Worm (Caenorhabditis elegans) whole organism, L1 larva: ENCODE results near the gene ZC239.22.

Experiments used
- C04F5.9 ChIP-seq: sonication (generic microtip); optimal IDR thresholded peaks from 2 replicates; lab custom pipeline; 2016; ENCODE audit warnings: missing genetic modification characterization, missing compliant biosample characterization
- C34B4.2 ChIP-seq: sonication (generic microtip); optimal IDR thresholded peaks from 2 replicates; lab custom pipeline; 2017; ENCODE audit warnings: mild to moderate bottlenecking, missing genetic modification characterization, missing compliant biosample characterization
- aly-2 ChIP-seq: fragments of 150-350 bp; optimal IDR thresholded peaks from 2 replicates; lab custom pipeline; 2014; ENCODE audit warnings: missing biosample characterization, missing genetic modification characterization
- blmp-1 ChIP-seq: fragments of 150-350 bp; optimal IDR thresholded peaks from 2 replicates; lab custom pipeline; 2014; ENCODE audit warnings: missing biosample characterization, missing genetic modification characterization
- dpl-1 ChIP-seq, 3 experiments: fragments of 150-350 bp in 2 of 3; sonication (generic microtip) in 1 of 3; optimal IDR thresholded peaks; 2 replicates each; lab custom pipeline; 2014 to 2017; ENCODE audit warnings: missing biosample characterization in 3 of 3, missing genetic modification characterization in 3 of 3, missing genetic modification reagents in 3 of 3
- efl-1 ChIP-seq, 4 experiments: fragments of 150-350 bp; optimal IDR thresholded peaks in 3 of 4; peaks in 1 of 4; 1 replicate in 1 of 4; 2 replicates in 3 of 4; lab custom pipeline; 2014; ENCODE audit warnings: missing biosample characterization in 2 of 4, missing genetic modification characterization in 2 of 4, missing genetic modification reagents in 2 of 4
- elt-3 ChIP-seq, 6 experiments: fragments of 150-350 bp in 1 of 6; sonication (generic microtip); optimal IDR thresholded peaks; 2 replicates each; lab custom pipeline; 2017 to 2018; ENCODE audit warnings: missing biosample characterization in 6 of 6, missing genetic modification characterization in 6 of 6, inconsistent platforms in 1 of 6
- ets-5 ChIP-seq: fragments of 200-800 bp; sonication (Bioruptor generic); IDR thresholded peaks from 2 replicates; pipeline ENCODE4 v1.3.6; 2022; ENCODE audit warnings: missing genetic modification characterization, missing compliant biosample characterization
- fkh-4 ChIP-seq: sonication (generic microtip); optimal IDR thresholded peaks from 2 replicates; lab custom pipeline; 2016; ENCODE audit warnings: missing compliant biosample characterization, missing genetic modification characterization, borderline replicate concordance
- fkh-8 ChIP-seq: sonication (generic microtip); optimal IDR thresholded peaks from 2 replicates; lab custom pipeline; 2016; ENCODE audit warnings: mild to moderate bottlenecking, missing genetic modification characterization, missing compliant biosample characterization
- fos-1 ChIP-seq: fragments of 150-350 bp; optimal IDR thresholded peaks from 2 replicates; lab custom pipeline; 2014; ENCODE audit warnings: missing biosample characterization, missing genetic modification characterization
- irx-1 ChIP-seq: sonication (generic microtip); optimal IDR thresholded peaks from 2 replicates; lab custom pipeline; 2016; ENCODE audit warnings: missing genetic modification characterization, missing compliant biosample characterization
- isw-1 ChIP-seq: fragments of 200-800 bp; sonication (Bioruptor generic); IDR thresholded peaks from 2 replicates; pipeline ENCODE4 v1.3.6; 2022; ENCODE audit warnings: missing genetic modification characterization, missing compliant biosample characterization
- lin-13 ChIP-seq: fragments of 150-350 bp; optimal IDR thresholded peaks from 2 replicates; lab custom pipeline; 2014; ENCODE audit warnings: missing biosample characterization, missing genetic modification reagents, missing genetic modification characterization
- lin-15B ChIP-seq: fragments of 150-350 bp; sonication (generic microtip); optimal IDR thresholded peaks from 3 replicates; lab custom pipeline; 2014; ENCODE audit warnings: missing biosample characterization, missing genetic modification characterization
- lsy-2 ChIP-seq, 2 experiments: fragments of 150-350 bp; optimal IDR thresholded peaks; 2 replicates each; lab custom pipeline; 2014; ENCODE audit warnings: missing biosample characterization in 2 of 2, missing genetic modification characterization in 2 of 2
- mdl-1 ChIP-seq, 2 experiments: fragments of 150-350 bp; optimal IDR thresholded peaks; 2 replicates each; lab custom pipeline; 2014 to 2017; ENCODE audit warnings: missing biosample characterization in 2 of 2, missing genetic modification characterization in 2 of 2, inconsistent platforms in 1 of 2
- mef-2 ChIP-seq: fragments of 150-350 bp; optimal IDR thresholded peaks from 2 replicates; lab custom pipeline; 2014; ENCODE audit warnings: missing biosample characterization, missing genetic modification characterization
- nhr-19 ChIP-seq: fragments of 200-800 bp; sonication (Bioruptor generic); conservative IDR thresholded peaks from 2 replicates; pipeline ENCODE4 v1.3.6; 2022; ENCODE audit warnings: missing genetic modification characterization, missing compliant biosample characterization
- nhr-237 ChIP-seq: fragments of 150-350 bp; optimal IDR thresholded peaks from 2 replicates; lab custom pipeline; 2014; ENCODE audit warnings: missing biosample characterization, missing genetic modification characterization
- nhr-71 ChIP-seq: sonication (generic microtip); optimal IDR thresholded peaks from 2 replicates; lab custom pipeline; 2016; ENCODE audit warnings: mild to moderate bottlenecking, missing genetic modification characterization, moderate library complexity, missing compliant biosample characterization
- pag-3 ChIP-seq: sonication (generic microtip); optimal IDR thresholded peaks from 2 replicates; lab custom pipeline; 2017; ENCODE audit warnings: missing genetic modification characterization, mild to moderate bottlenecking, missing compliant biosample characterization, antibody characterized with exemption, borderline replicate concordance; ENCODE audit not compliant: insufficient read depth
- pqm-1 ChIP-seq: sonication (generic microtip); optimal IDR thresholded peaks from 3 replicates; lab custom pipeline; 2017; ENCODE audit warnings: missing biosample characterization, missing genetic modification characterization
- snu-23 ChIP-seq: sonication (generic microtip); optimal IDR thresholded peaks from 2 replicates; lab custom pipeline; 2016; ENCODE audit warnings: missing genetic modification characterization, missing compliant biosample characterization
- swsn-7 ChIP-seq: sonication (generic microtip); optimal IDR thresholded peaks from 2 replicates; lab custom pipeline; 2016; ENCODE audit warnings: missing genetic modification characterization, missing compliant biosample characterization
- tlp-1 ChIP-seq: fragments of 150-350 bp; optimal IDR thresholded peaks from 2 replicates; lab custom pipeline; 2014; ENCODE audit warnings: missing biosample characterization, missing genetic modification characterization
- unc-30 ChIP-seq: sonication (generic microtip); optimal IDR thresholded peaks from 2 replicates; lab custom pipeline; 2017; ENCODE audit warnings: missing biosample characterization, missing genetic modification characterization
- unc-98 ChIP-seq: fragments of 200-800 bp; sonication (Bioruptor generic); IDR thresholded peaks from 2 replicates; pipeline ENCODE4 v1.3.6; 2022; ENCODE audit warnings: missing genetic modification characterization, missing compliant biosample characterization
- xbp-1 ChIP-seq: sonication (generic microtip); optimal IDR thresholded peaks from 2 replicates; lab custom pipeline; 2016; ENCODE audit warnings: missing genetic modification characterization, missing compliant biosample characterization
- ztf-4 ChIP-seq: fragments of 150-350 bp; optimal IDR thresholded peaks from 2 replicates; lab custom pipeline; 2014; ENCODE audit warnings: missing biosample characterization, missing genetic modification characterization

Gene ZC239.22

DNA sequence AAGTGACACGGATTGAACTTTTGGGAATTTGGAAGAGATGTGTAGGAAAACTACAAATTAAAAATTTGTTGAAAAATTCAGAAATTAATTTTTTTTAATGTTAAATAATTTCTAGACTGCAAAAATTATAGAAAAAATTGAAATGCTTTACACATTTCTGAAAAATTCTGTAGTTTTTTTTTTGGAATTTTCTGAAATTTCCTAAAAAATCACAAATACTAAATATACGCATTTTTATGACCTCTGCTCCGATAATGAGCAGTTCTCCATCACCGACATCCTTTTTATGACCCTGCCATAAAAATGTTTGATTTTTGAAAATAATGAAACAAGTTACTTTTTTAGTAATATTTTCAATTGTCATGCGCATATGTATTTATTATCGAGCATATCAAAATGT lies 24.1 kb upstream of the ZC239.22 start:
- TF ChIP-seq aly-2 (tag; lab: Kevin White, UChicago) (no peak), tlp-1 (no peak), lin-15B (tag; lab: Kevin White, UChicago) (no peak), elt-3 (tag; optimal IDR thresholded peaks at IDR 0.05; lab: Kevin White, UChicago) (no peak), ztf-4 (no peak), fos-1 (no peak), pag-3 (no peak), unc-30 (no peak), fkh-8 (tag; lab: Kevin White, UChicago) (no peak), ets-5 (GFP tag; lab: Robert Waterston, UW) (no peak), snu-23 (GFP tag; lab: Kevin White, UChicago) (no peak), lsy-2 (tag; optimal IDR thresholded peaks at IDR 0.05; lab: Kevin White, UChicago) (no peak)

DNA sequence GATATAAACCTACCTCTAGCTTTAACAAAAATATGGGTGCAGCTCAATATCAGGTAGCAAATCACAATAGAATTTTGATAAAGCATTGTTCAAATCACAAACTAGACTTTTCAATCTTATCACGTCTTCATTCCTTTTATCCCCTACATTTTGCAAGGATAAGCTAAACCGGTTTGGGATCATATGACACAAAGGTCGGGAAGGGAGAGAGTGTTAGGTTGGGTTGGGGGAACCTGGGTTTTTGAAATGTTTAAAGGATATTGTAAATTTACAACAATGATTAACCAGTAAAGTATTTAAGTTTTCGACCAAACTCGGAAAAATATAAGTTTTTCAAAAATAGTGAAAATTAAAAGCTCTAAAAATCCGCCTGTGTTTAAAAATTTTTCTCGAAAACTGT lies 23.4 kb upstream of the ZC239.22 start, which contains the start of gene C17F4.12:
TSS of gene C17F4.12 (minus strand) at position 101 of the 400 bp plus-strand sequence.
- TF ChIP-seq nhr-237 (tag; lab: Kevin White, UChicago) (no peak), blmp-1 (tag; lab: Kevin White, UChicago) (peak; percentile 85), pqm-1 (tag; lab: Kevin White, UChicago) (no peak), C34B4.2 (no peak), elt-3 (tag; optimal IDR thresholded peaks at IDR 0.05; lab: Kevin White, UChicago) (peak in 1 of 6 experiments; percentile 9)

ce11 chrII:3241842-3242241 lies 21.2 kb upstream of the ZC239.22 start:
- TF ChIP-seq elt-3 (tag; optimal IDR thresholded peaks at IDR 0.05; lab: Kevin White, UChicago): peak in 2 of 6 experiments; percentile 50 to 77
- no peak for TF ChIP-seq C04F5.9
- peak; percentile 99 for TF ChIP-seq blmp-1 (tag; lab: Kevin White, UChicago)

DNA sequence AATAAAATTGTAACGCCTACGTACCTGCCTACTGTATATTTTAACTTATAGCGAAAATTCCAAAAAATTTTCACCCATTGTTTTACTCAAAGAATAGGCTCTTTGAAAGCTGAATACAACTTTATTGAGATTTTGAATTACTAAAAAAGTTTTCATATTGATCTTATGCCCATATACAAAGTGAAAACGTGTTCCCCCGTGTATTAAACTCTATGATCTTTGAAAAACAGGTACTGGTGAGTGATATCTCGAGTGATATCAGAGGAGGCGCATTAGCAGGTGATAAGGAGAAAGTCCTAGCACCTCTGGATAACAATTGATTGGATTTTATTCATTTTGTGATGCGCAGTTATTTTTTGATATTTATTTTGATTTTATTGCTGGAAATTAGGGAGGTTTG lies 19.6 kb upstream of the ZC239.22 start, which contains the start of gene C17F4.3:
TSS of gene C17F4.3 (plus strand) at position 301 of the 400 bp plus-strand sequence.
- peak; percentile 87 for TF ChIP-seq blmp-1 (tag; lab: Kevin White, UChicago)
- no peak for TF ChIP-seq xbp-1 (tag; lab: Kevin White, UChicago)

DNA sequence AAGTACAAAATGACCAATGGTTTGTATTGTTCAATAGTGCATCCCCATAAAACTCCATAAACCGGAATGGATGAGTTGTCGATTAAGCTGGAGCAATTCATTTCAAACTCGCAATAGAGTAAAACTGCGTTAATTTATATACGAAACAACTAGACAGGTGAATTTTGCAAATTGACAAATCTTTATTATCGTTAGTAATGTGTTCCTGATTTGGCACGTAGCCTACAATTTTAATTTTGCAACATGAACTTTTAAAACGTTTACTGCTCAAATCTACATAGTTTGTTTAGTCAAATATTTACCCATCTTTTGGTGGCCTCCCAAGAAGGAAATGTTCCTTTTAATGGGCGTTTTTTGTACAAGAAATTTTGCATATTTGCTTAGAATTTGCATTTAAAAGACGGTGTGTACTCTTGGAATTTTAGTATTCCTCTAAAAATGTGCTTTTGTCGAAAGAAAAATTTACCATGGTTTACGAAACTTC lies 16.5 kb upstream of the ZC239.22 start, which contains the start of the genes srz-67 and C17F4.11:
TSS of gene srz-67 (minus strand) at position 101 of the 484 bp plus-strand sequence.
TSS of gene C17F4.11 (plus strand) at position 434 of the 484 bp plus-strand sequence.
- TF ChIP-seq lin-13: no peak
- TF ChIP-seq efl-1 (optimal IDR thresholded peaks at IDR 0.05; lab: Kevin White, UChicago): no peak
- TF ChIP-seq efl-1 (GFP tag; optimal IDR thresholded peaks at IDR 0.05 in 1 of 2; lab: Kevin White, UChicago): peak in 1 of 2 experiments; percentile 65
- TF ChIP-seq, all 84 proteins: peak for 1

DNA sequence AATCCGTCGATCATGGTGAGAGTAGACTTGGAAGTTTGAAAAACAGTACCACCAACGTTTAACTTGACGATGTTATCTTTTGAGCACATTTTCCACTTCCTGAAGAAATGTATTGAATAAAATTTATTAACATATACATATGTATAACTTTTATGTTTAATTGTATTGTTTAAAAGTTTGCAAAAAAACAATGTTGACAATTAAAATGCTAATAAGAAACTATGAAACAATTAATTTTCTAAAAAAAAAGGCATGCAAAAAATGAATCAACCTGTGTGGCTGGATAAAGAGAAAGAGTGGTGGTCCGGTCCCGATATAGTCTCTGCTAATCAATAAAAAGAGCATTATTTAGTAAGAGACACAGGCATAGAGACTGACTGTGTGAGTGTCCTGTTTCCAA lies 14.1 kb upstream of the ZC239.22 start, which contains the start of gene C17F4.8:
TSS of gene C17F4.8 (minus strand) at position 101 of the 400 bp plus-strand sequence.
- no peak for TF ChIP-seq dpl-1 (GFP tag; optimal IDR thresholded peaks at IDR 0.05; lab: Kevin White, UChicago)
- TF ChIP-seq lsy-2 (tag; optimal IDR thresholded peaks at IDR 0.05; lab: Kevin White, UChicago): no peak
- TF ChIP-seq swsn-7 (tag; lab: Kevin White, UChicago): no peak
- no peak for TF ChIP-seq unc-98 (GFP tag; lab: Robert Waterston, UW)
- TF ChIP-seq nhr-19 (GFP tag; lab: Robert Waterston, UW): no peak
- TF ChIP-seq mef-2 (tag; lab: Kevin White, UChicago): no peak
- no peak for TF ChIP-seq lin-13
- no peak for TF ChIP-seq mdl-1 (tag; optimal IDR thresholded peaks at IDR 0.05; lab: Kevin White, UChicago)
- no peak for TF ChIP-seq irx-1
- TF ChIP-seq fkh-4: no peak
- no peak for TF ChIP-seq nhr-71 (tag; lab: Kevin White, UChicago)
- no peak for TF ChIP-seq isw-1 (GFP tag; lab: Robert Waterston, UW)
